Fruit fly (Drosophila melanogaster) S2 (cell line): Measurements from ENCODE around the gene CG45049.

Source experiments
- CG8478 ChIP-seq: fragments of >200 bp; optimal IDR thresholded peaks from 2 replicates; lab custom pipeline; 2018
- CTCF ChIP-seq, 2 experiments: fragments of >200 bp; optimal IDR thresholded peaks; 2 replicates each; lab custom pipeline; 2018

- no peak for TF ChIP-seq CTCF (optimal IDR thresholded peaks at IDR 0.05; lab: Kevin White, UChicago)
- TF ChIP-seq CG8478 (lab: Kevin White, UChicago) = no peak
These were observed 19.6 kb upstream of the CG45049 start, which contains the start of gene CG13842 for dm6 chr3R:22707178-22707577.
